Fruit fly (Drosophila melanogaster) whole organism, wandering third instar larva: Measurements from ENCODE around the gene UGP.

Experiments used
- Dfd ChIP-seq: fragments of >200 bp; optimal IDR thresholded peaks from 2 replicates; lab custom pipeline; 2017; ENCODE audit warnings: missing biosample characterization, missing genetic modification characterization
- Sp1 ChIP-seq: fragments of 200-800 bp; sonication (Bioruptor generic); optimal IDR thresholded peaks from 3 replicates; lab custom pipeline; 2019; ENCODE audit warnings: missing biosample characterization, mild to moderate bottlenecking, missing genetic modification characterization, moderate library complexity
- dl ChIP-seq, 2 experiments: fragments of 175-275, 200-275 bp in 1 of 2; fragments of 200-275 bp in 1 of 2; sonication (Bioruptor generic); optimal IDR thresholded peaks; lab custom pipeline; 2018; ENCODE audit warnings: mild to moderate bottlenecking in 2 of 2, missing biosample characterization in 2 of 2, missing genetic modification characterization in 2 of 2, moderate library complexity in 2 of 2; ENCODE audit not compliant: partially characterized antibody in 2 of 2, insufficient read depth in 1 of 2
- h ChIP-seq: fragments of 200-800 bp; sonication (Bioruptor generic); optimal IDR thresholded peaks from 3 replicates; lab custom pipeline; 2016; ENCODE audit warnings: missing biosample characterization, mild to moderate bottlenecking, missing genetic modification characterization

DNA sequence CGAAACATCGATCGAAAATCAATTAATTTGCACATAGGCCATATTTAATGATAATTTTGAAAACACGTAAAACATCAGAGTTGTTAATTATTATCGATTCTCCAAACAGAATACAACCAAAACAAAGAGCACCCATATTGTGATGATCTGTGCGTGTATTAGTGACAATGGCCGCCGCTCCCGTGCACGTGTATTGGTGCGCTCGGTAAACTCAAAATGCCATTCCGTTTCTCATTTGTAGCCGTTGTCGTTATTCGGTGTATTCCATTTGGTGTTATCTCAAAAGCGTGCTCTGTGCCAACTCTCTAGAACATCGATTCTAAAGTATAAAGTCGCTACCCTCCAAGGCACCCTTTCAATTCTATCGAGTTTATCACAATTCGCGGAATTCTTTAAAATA, 17.9 kb downstream of the UGP start:
- TF ChIP-seq Dfd (GFP tag; lab: Kevin White, UChicago), result no peak
- TF ChIP-seq h (GFP tag; lab: Kevin White, UChicago), result no peak
- TF ChIP-seq dl (GFP tag; optimal IDR thresholded peaks at IDR 0.05; lab: Kevin White, UChicago; ENCODE audit: insufficient read depth in 1 of 2, partially characterized antibody in 2 of 2), result no peak
- TF ChIP-seq Sp1 (GFP tag; lab: Kevin White, UChicago), result no peak
